Fruit fly (Drosophila melanogaster) whole organism, embryonic: Measurements from ENCODE around the gene CG34162.

ENCODE experiments used
- Atf3 ChIP-seq: fragments of 200-800 bp; sonication (Bioruptor generic); optimal IDR thresholded peaks from 3 replicates; lab custom pipeline; 2016; ENCODE audit warnings: missing biosample characterization, missing genetic modification characterization
- CG12219 ChIP-seq: fragments of 200-800 bp; sonication (Bioruptor generic); optimal IDR thresholded peaks from 3 replicates; lab custom pipeline; 2018; ENCODE audit warnings: missing biosample characterization, mild to moderate bottlenecking, missing genetic modification characterization
- CG17359 ChIP-seq: fragments of 200-800 bp; sonication (Bioruptor generic); optimal IDR thresholded peaks from 3 replicates; lab custom pipeline; 2018; ENCODE audit warnings: missing biosample characterization, mild to moderate bottlenecking, missing genetic modification characterization, moderate library complexity
- CG8478 ChIP-seq: fragments of >200 bp; optimal IDR thresholded peaks from 2 replicates; lab custom pipeline; 2018
- Dad ChIP-seq: fragments of 200-800 bp; sonication (Bioruptor generic); optimal IDR thresholded peaks from 3 replicates; lab custom pipeline; 2016; ENCODE audit warnings: missing biosample characterization, missing genetic modification characterization
- Dip2 ChIP-seq: fragments of 200-800 bp; sonication (Bioruptor generic); IDR thresholded peaks from 2 replicates; pipeline ENCODE4 v1.3.6; 2022; ENCODE audit warnings: missing biosample characterization, missing genetic modification characterization
- Nf-YB ChIP-seq: fragments of 200-800 bp; sonication (Bioruptor generic); optimal IDR thresholded peaks from 3 replicates; lab custom pipeline; 2019; ENCODE audit warnings: missing biosample characterization, mild to moderate bottlenecking, missing genetic modification characterization, moderate library complexity
- Sox100B ChIP-seq: fragments of 200-800 bp; sonication (Bioruptor generic); optimal IDR thresholded peaks from 3 replicates; lab custom pipeline; 2018; ENCODE audit warnings: missing biosample characterization, mild to moderate bottlenecking, missing genetic modification characterization
- cas ChIP-seq: fragments of 200-800 bp; sonication (Bioruptor generic); IDR thresholded peaks from 2 replicates; pipeline ENCODE4 v1.3.6; 2022; ENCODE audit warnings: missing biosample characterization, missing genetic modification characterization
- slou ChIP-seq: fragments of 200-800 bp; sonication (Bioruptor generic); optimal IDR thresholded peaks from 3 replicates; lab custom pipeline; 2016; ENCODE audit warnings: missing biosample characterization, missing genetic modification characterization
- toy ChIP-seq: fragments of 200-800 bp; sonication (Bioruptor generic); IDR thresholded peaks from 2 replicates; pipeline ENCODE4 v1.3.6; 2022; ENCODE audit warnings: missing biosample characterization, missing genetic modification characterization
- z ChIP-seq: fragments of 200-800 bp; sonication (Bioruptor generic); IDR thresholded peaks from 3 replicates; pipeline ENCODE4 v1.3.6; 2022; ENCODE audit warnings: missing biosample characterization, missing genetic modification characterization
- zf30C ChIP-seq: fragments of 200-800 bp; sonication (Bioruptor generic); optimal IDR thresholded peaks from 3 replicates; lab custom pipeline; 2018; ENCODE audit warnings: missing biosample characterization, mild to moderate bottlenecking, missing genetic modification characterization

dm6 chr2L:11498839-11499238, 32.8 kb upstream of the CG34162 start, which contains the start of gene Cog8:
- TF ChIP-seq Dip2 (GFP tag; lab: Robert Waterston, UW) (no peak), toy (GFP tag; lab: Robert Waterston, UW) (no peak), Nf-YB (no peak), z (no peak), slou (no peak), cas (GFP tag; lab: Robert Waterston, UW) (no peak), Atf3 (GFP tag; lab: Kevin White, UChicago) (peak; percentile 0), CG12219 (no peak), zf30C (GFP tag; lab: Kevin White, UChicago) (no peak), Dad (GFP tag; lab: Kevin White, UChicago) (peak; percentile 38), CG8478 (no peak), Sox100B (GFP tag; lab: Kevin White, UChicago) (no peak), CG17359 (tag; lab: Kevin White, UChicago) (no peak)
